Fruit fly (Drosophila melanogaster) whole organism, embryonic: ENCODE measurements around the gene UQCR-Q.
A peak's percentile ranks its signal among the peaks of the same experiment; 100 is the strongest.

Experiments
- CG10147 ChIP-seq: fragments of 200-800 bp; sonication (Bioruptor generic); optimal IDR thresholded peaks from 2 replicates; lab custom pipeline; 2019; ENCODE audit warnings: missing biosample characterization, mild to moderate bottlenecking, missing genetic modification characterization, moderate library complexity
- CG11247 ChIP-seq: fragments of 200-800 bp; sonication (Bioruptor generic); IDR thresholded peaks from 2 replicates; pipeline ENCODE4 v1.3.6; 2022; ENCODE audit warnings: missing biosample characterization, missing genetic modification characterization
- CG1233 ChIP-seq: fragments of 200-800 bp; sonication (Bioruptor generic); optimal IDR thresholded peaks from 4 replicates; lab custom pipeline; 2018; ENCODE audit warnings: missing biosample characterization, mild to moderate bottlenecking, missing genetic modification characterization
- CG12391 ChIP-seq: fragments of 200-800 bp; sonication (Bioruptor generic); optimal IDR thresholded peaks from 3 replicates; lab custom pipeline; 2018; ENCODE audit warnings: missing biosample characterization, mild to moderate bottlenecking, missing genetic modification characterization, moderate library complexity
- CG15696 ChIP-seq: fragments of 200-800 bp; sonication (Bioruptor generic); optimal IDR thresholded peaks from 2 replicates; lab custom pipeline; 2019; ENCODE audit warnings: missing biosample characterization, mild to moderate bottlenecking, missing genetic modification characterization, moderate library complexity
- CG17186 ChIP-seq: fragments of 200-800 bp; sonication (Bioruptor generic); optimal IDR thresholded peaks from 3 replicates; lab custom pipeline; 2017; ENCODE audit warnings: missing biosample characterization, missing genetic modification reagents, missing genetic modification characterization
- CG1832 ChIP-seq: fragments of 200-800 bp; sonication (Bioruptor generic); optimal IDR thresholded peaks from 2 replicates; lab custom pipeline; 2017; ENCODE audit warnings: missing biosample characterization, mild to moderate bottlenecking, missing genetic modification characterization, inconsistent platforms
- CG18764 ChIP-seq: fragments of 200-800 bp; sonication (Bioruptor generic); optimal IDR thresholded peaks from 3 replicates; lab custom pipeline; 2016; ENCODE audit warnings: missing biosample characterization, missing genetic modification characterization
- CG2202 ChIP-seq: fragments of 200-800 bp; sonication (Bioruptor generic); optimal IDR thresholded peaks from 2 replicates; lab custom pipeline; 2018; ENCODE audit warnings: missing biosample characterization, mild to moderate bottlenecking, missing genetic modification characterization
- CG2712 ChIP-seq: fragments of 200-800 bp; optimal IDR thresholded peaks from 3 replicates; lab custom pipeline; 2019; ENCODE audit warnings: missing biosample characterization, mild to moderate bottlenecking, missing genetic modification characterization, moderate library complexity
- CG32772 ChIP-seq: fragments of 200-800 bp; sonication (Bioruptor generic); IDR thresholded peaks from 2 replicates; pipeline ENCODE4 v1.3.6; 2022; ENCODE audit warnings: missing biosample characterization, missing genetic modification characterization
- CG3407 ChIP-seq: fragments of 200-800 bp; sonication (Bioruptor generic); optimal IDR thresholded peaks from 2 replicates; lab custom pipeline; 2018; ENCODE audit warnings: missing biosample characterization, mild to moderate bottlenecking, missing genetic modification characterization
- CG3847 ChIP-seq: fragments of 200-800 bp; sonication (Bioruptor generic); IDR thresholded peaks from 2 replicates; pipeline ENCODE4 v1.3.6; 2022; ENCODE audit warnings: missing biosample characterization, missing genetic modification characterization
- CG4707 ChIP-seq: fragments of 200-800 bp; sonication (Bioruptor generic); optimal IDR thresholded peaks from 2 replicates; lab custom pipeline; 2018; ENCODE audit warnings: missing biosample characterization, mild to moderate bottlenecking, missing genetic modification characterization, moderate library complexity
- CG4730 ChIP-seq: fragments of 200-800 bp; sonication (Bioruptor generic); IDR thresholded peaks from 2 replicates; pipeline ENCODE4 v1.3.6; 2022; ENCODE audit warnings: missing biosample characterization, missing genetic modification characterization
- CG5245 ChIP-seq: fragments of 200-800 bp; sonication (Bioruptor generic); optimal IDR thresholded peaks from 3 replicates; lab custom pipeline; 2016; ENCODE audit warnings: missing biosample characterization, missing genetic modification characterization
- CG8388 ChIP-seq: fragments of 200-800 bp; sonication (Bioruptor generic); optimal IDR thresholded peaks from 2 replicates; lab custom pipeline; 2019; ENCODE audit warnings: missing biosample characterization, mild to moderate bottlenecking, missing genetic modification characterization, moderate library complexity
- CG8478 ChIP-seq: fragments of >200 bp; optimal IDR thresholded peaks from 2 replicates; lab custom pipeline; 2018
- CrebB ChIP-seq: fragments of 200-800 bp; sonication (Bioruptor generic); optimal IDR thresholded peaks from 3 replicates; lab custom pipeline; 2018; ENCODE audit warnings: missing biosample characterization, mild to moderate bottlenecking, missing genetic modification characterization
- D19A ChIP-seq: fragments of 200-800 bp; optimal IDR thresholded peaks from 3 replicates; lab custom pipeline; 2019; ENCODE audit warnings: missing biosample characterization, mild to moderate bottlenecking, missing genetic modification characterization, moderate library complexity
- Ets65A ChIP-seq: fragments of 200-800 bp; sonication (Bioruptor generic); peaks from one replicate; lab custom pipeline; 2016; ENCODE audit warnings: missing biosample characterization, missing genetic modification characterization
- Hsf ChIP-seq: fragments of 200-800 bp; sonication (Bioruptor generic); optimal IDR thresholded peaks from 3 replicates; lab custom pipeline; 2016; ENCODE audit warnings: missing biosample characterization, missing genetic modification characterization
- MBD-R2 ChIP-seq: fragments of 200-800 bp; sonication (Bioruptor generic); IDR thresholded peaks from 2 replicates; pipeline ENCODE4 v1.3.6; 2022; ENCODE audit warnings: missing biosample characterization, missing genetic modification characterization
- Mrtf ChIP-seq: fragments of 200-800 bp; sonication (Bioruptor generic); IDR thresholded peaks from 3 replicates; pipeline ENCODE4 v1.3.6; 2022; ENCODE audit warnings: missing biosample characterization, missing genetic modification characterization
- NK7.1 ChIP-seq: fragments of 200-800 bp; sonication (Bioruptor generic); optimal IDR thresholded peaks from 3 replicates; lab custom pipeline; 2016; ENCODE audit warnings: missing biosample characterization, missing genetic modification characterization
- Opbp ChIP-seq: fragments of 200-800 bp; sonication (Bioruptor generic); IDR thresholded peaks from 3 replicates; pipeline ENCODE4 v1.3.6; 2022; ENCODE audit warnings: missing biosample characterization, missing genetic modification characterization; ENCODE audit not compliant: partially characterized antibody
- Poxn ChIP-seq: fragments of 200-800 bp; sonication (Bioruptor generic); IDR thresholded peaks from 2 replicates; pipeline ENCODE4 v1.3.6; 2022; ENCODE audit warnings: missing biosample characterization, missing genetic modification characterization
- Six4 ChIP-seq: fragments of 200-800 bp; sonication (Bioruptor generic); optimal IDR thresholded peaks from 2 replicates; lab custom pipeline; 2016; ENCODE audit warnings: missing biosample characterization, missing genetic modification characterization
- Sry-δ ChIP-seq: fragments of 200-800 bp; sonication (Bioruptor generic); optimal IDR thresholded peaks from 2 replicates; lab custom pipeline; 2016; ENCODE audit warnings: missing biosample characterization, missing genetic modification characterization
- amos ChIP-seq: fragments of 200-800 bp; sonication (Bioruptor generic); IDR thresholded peaks from 2 replicates; pipeline ENCODE4 v1.3.6; 2022; ENCODE audit warnings: missing biosample characterization, missing genetic modification characterization; ENCODE audit not compliant: partially characterized antibody
- crol ChIP-seq: fragments of 200-800 bp; sonication (Bioruptor generic); IDR thresholded peaks from 2 replicates; pipeline ENCODE4 v1.3.6; 2022; ENCODE audit warnings: missing biosample characterization, missing genetic modification characterization
- dan ChIP-seq: fragments of 200-800 bp; sonication (Bioruptor generic); IDR thresholded peaks from 2 replicates; pipeline ENCODE4 v1.3.6; 2022; ENCODE audit warnings: missing biosample characterization, missing genetic modification characterization
- dysf ChIP-seq: fragments of 200-800 bp; sonication (Bioruptor generic); IDR thresholded peaks from 3 replicates; pipeline ENCODE4 v1.3.6; 2022; ENCODE audit warnings: missing biosample characterization, missing genetic modification characterization
- gsb ChIP-seq: fragments of 200-800 bp; sonication (Bioruptor generic); IDR thresholded peaks from 2 replicates; pipeline ENCODE4 v1.3.6; 2022; ENCODE audit warnings: missing biosample characterization, missing genetic modification characterization
- luna ChIP-seq: fragments of 200-800 bp; sonication (Bioruptor generic); optimal IDR thresholded peaks from 2 replicates; lab custom pipeline; 2016; ENCODE audit warnings: missing biosample characterization, missing genetic modification characterization
- pho ChIP-seq: fragments of 200-800 bp; sonication (Bioruptor generic); optimal IDR thresholded peaks from 2 replicates; lab custom pipeline; 2016; ENCODE audit warnings: missing biosample characterization, missing genetic modification characterization
- repo ChIP-seq: fragments of 200-800 bp; sonication (Bioruptor generic); optimal IDR thresholded peaks from 2 replicates; lab custom pipeline; 2016; ENCODE audit warnings: missing biosample characterization, missing genetic modification characterization
- row ChIP-seq: fragments of 200-800 bp; sonication (Bioruptor generic); IDR thresholded peaks from 3 replicates; pipeline ENCODE4 v1.3.6; 2022; ENCODE audit warnings: missing biosample characterization, missing genetic modification characterization
- sim ChIP-seq: fragments of 200-800 bp; sonication (Bioruptor generic); IDR thresholded peaks from 2 replicates; pipeline ENCODE4 v1.3.6; 2022; ENCODE audit warnings: missing biosample characterization, missing genetic modification characterization
- sr ChIP-seq: fragments of 200-800 bp; sonication (Bioruptor generic); IDR thresholded peaks from 3 replicates; pipeline ENCODE4 v1.3.6; 2022; ENCODE audit warnings: missing biosample characterization, missing genetic modification characterization
- toy ChIP-seq: fragments of 200-800 bp; sonication (Bioruptor generic); IDR thresholded peaks from 2 replicates; pipeline ENCODE4 v1.3.6; 2022; ENCODE audit warnings: missing biosample characterization, missing genetic modification characterization
- twi ChIP-seq: fragments of 200-800 bp; optimal IDR thresholded peaks from 2 replicates; lab custom pipeline; 2019; ENCODE audit warnings: missing biosample characterization, mild to moderate bottlenecking, missing genetic modification characterization, moderate library complexity
- tx ChIP-seq: fragments of 200-800 bp; sonication (Bioruptor generic); optimal IDR thresholded peaks from 2 replicates; lab custom pipeline; 2016; ENCODE audit warnings: missing biosample characterization, missing genetic modification characterization

The UQCR-Q gene

DNA sequence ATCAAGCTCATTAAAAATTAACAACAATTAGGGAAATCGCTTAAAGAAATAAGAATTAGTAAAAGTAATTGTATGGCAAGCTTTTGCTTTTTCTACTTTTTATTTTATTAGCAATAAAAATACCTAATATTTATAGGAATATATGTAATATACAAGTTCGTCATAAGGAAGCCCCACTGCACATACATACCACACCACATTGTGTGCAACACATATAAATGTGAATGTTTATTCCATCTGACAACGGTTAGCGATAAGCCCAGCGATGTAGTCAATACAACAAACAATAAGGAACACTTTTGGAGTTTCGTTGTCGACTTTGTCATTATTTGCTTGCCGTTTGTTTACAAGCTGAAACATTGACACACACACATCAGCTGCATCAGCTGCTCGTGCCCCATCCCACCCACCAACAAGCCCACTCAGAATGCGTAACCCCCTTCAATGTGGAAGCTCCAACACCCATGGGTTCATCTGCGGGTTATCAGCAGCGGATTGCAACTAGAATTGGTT, 10.8 kb downstream of the UQCR-Q start (continued):
- peak; percentile 80 for TF ChIP-seq CG18764
- peak; percentile 73; the same call in 1 of the 3 replicates for TF ChIP-seq sr (GFP tag; lab: Robert Waterston, UW)
- peak; percentile 63 for TF ChIP-seq CG12391 (tag; lab: Kevin White, UChicago)
- TF ChIP-seq CrebB (tag; lab: Kevin White, UChicago) = peak; percentile 75
- no peak for TF ChIP-seq tx (GFP tag; lab: Kevin White, UChicago)
- TF ChIP-seq crol = no peak
- no peak for TF ChIP-seq CG1832
- TF ChIP-seq CG2202 (tag; lab: Kevin White, UChicago) = peak; percentile 97
- TF ChIP-seq CG3407 (GFP tag; lab: Kevin White, UChicago) = peak; percentile 98
- peak; percentile 80 for TF ChIP-seq Ets65A (GFP tag; lab: Kevin White, UChicago)
- TF ChIP-seq Mrtf (GFP tag; lab: Robert Waterston, UW) = 0 out of 3 replicates have a peak, but pooled peaks have one; percentile 16
- no peak for TF ChIP-seq Poxn (GFP tag; lab: Robert Waterston, UW)
- TF ChIP-seq MBD-R2 = no peak
- peak; percentile 88 for TF ChIP-seq CG17186
- peak; percentile 80 for TF ChIP-seq twi
- TF ChIP-seq amos = no peak
- no peak for TF ChIP-seq Opbp (GFP tag; lab: Robert Waterston, UW)
- TF ChIP-seq CG8478 (lab: Kevin White, UChicago) = no peak
- no peak for TF ChIP-seq pho
- no peak for TF ChIP-seq toy (GFP tag; lab: Robert Waterston, UW)
- peak; percentile 62 for TF ChIP-seq CG5245 (GFP tag; lab: Kevin White, UChicago)
- TF ChIP-seq luna (GFP tag; lab: Kevin White, UChicago) = no peak
- TF ChIP-seq sim (GFP tag; lab: Robert Waterston, UW) = peak; percentile 82; the same call in 1 of the 2 replicates
- peak; percentile 69 for TF ChIP-seq repo
- TF ChIP-seq Hsf (GFP tag; lab: Kevin White, UChicago) = peak; percentile 54
- peak; percentile 76 for TF ChIP-seq CG8388
- TF ChIP-seq dan (GFP tag; lab: Robert Waterston, UW) = no peak
- TF ChIP-seq NK7.1 (GFP tag; lab: Kevin White, UChicago) = no peak
- peak; percentile 94 for TF ChIP-seq CG15696 (tag; lab: Kevin White, UChicago)
- peak; percentile 66 for TF ChIP-seq Six4 (GFP tag; lab: Kevin White, UChicago)
- TF ChIP-seq CG10147 (GFP tag; lab: Kevin White, UChicago) = no peak
- no peak for TF ChIP-seq gsb (GFP tag; lab: Robert Waterston, UW)
- no peak for TF ChIP-seq CG4730 (GFP tag; lab: Robert Waterston, UW)
- peak; percentile 94 for TF ChIP-seq CG4707 (GFP tag; lab: Kevin White, UChicago)
- TF ChIP-seq row (GFP tag; lab: Robert Waterston, UW) = peak; percentile 54; the same call in 2 of the 3 replicates
- TF ChIP-seq D19A (tag; lab: Kevin White, UChicago) = peak; percentile 70
- peak; percentile 76 for TF ChIP-seq CG2712 (tag; lab: Kevin White, UChicago)
- TF ChIP-seq CG1233 (GFP tag; lab: Kevin White, UChicago) = peak; percentile 86

DNA sequence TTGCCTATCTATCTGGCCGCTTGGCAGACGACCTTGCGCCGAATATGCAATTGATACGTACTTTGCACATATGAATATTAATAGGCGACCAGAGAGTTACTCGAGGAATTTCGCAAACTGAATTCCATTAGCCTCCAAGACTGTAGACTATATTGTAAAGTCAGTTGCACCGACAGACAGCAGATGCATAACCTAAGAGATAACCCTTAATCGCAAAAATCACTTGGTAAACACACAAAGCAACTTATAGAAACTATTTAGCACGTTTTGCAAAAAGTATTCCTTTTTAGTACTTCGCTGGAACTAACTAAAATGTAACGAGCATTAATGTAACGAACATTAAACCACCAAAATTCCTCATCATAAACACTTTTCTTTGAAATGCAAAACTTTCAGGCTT, 11.6 kb downstream of the UQCR-Q start, which contains the start of gene CG6333:
Gene CG6333, minus strand, starts transcription at position 101 of the 400 bp plus-strand sequence.
- TF ChIP-seq CG3847 (GFP tag; lab: Robert Waterston, UW) (no peak), CG32772 (GFP tag; lab: Robert Waterston, UW) (no peak), CG11247 (GFP tag; lab: Robert Waterston, UW) (no peak), dysf (GFP tag; lab: Robert Waterston, UW) (no peak), Sry-δ (GFP tag; lab: Kevin White, UChicago) (no peak)
